Worm (Caenorhabditis elegans) whole organism, mixed stage, embryonic: Measurements from ENCODE around the gene Y44A6C.2.

Experiments used
- blmp-1 ChIP-seq: fragments of 150-350 bp; optimal IDR thresholded peaks from 2 replicates; lab custom pipeline; 2014; ENCODE audit warnings: missing biosample characterization, missing genetic modification characterization
- ztf-11 ChIP-seq: fragments of 150-350 bp; optimal IDR thresholded peaks from 2 replicates; lab custom pipeline; 2014; ENCODE audit warnings: missing biosample characterization, missing genetic modification characterization

DNA sequence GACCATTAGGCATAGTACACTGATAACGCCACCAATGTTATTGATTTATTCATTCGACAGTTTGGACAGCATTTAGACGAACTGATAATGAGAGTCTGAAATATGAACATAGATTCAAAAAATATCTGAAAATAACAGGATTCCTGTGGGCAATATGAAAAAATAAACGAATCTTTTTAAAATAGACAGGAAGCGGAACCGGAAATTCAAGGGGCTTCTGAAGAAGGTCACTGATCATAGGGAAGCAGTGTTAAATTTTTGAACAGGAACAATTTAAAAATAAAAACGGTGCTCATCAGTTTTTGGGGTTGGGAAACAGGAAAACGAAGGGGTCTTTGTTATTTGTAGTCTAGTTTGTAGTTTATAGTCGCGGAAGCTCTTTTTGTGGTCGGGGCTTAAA is 23.8 kb upstream of the Y44A6C.2 start, which contains the start of gene F53F8.7:
- TF ChIP-seq blmp-1 (tag; lab: Kevin White, UChicago), result no peak
- TF ChIP-seq ztf-11 (tag; lab: Kevin White, UChicago), result no peak
